Worm (Caenorhabditis elegans): ENCODE data around the gene chil-6.

DNA sequence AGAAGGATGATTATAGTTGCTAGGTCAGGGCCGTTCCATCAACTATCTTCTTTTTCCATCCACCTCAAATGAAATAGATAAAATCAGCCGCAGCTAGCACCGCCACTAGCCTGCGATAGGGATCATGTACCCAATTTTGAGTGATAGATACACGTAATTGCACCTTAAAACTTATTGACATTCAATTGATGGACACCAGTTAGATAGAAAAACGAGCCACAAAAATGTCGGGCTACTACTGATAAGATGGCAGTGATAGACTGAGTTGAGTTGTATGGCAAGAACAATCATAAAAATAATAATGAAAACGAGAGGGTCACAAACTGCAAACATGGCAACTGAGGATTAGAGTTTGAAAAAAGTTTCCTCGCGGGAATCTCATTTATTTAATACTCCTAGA is 34.1 kb upstream of the chil-6 start:
- no peak for TF ChIP-seq ztf-11 (tag; optimal IDR thresholded peaks at IDR 0.05)
- TF ChIP-seq hlh-17 (GFP tag; optimal IDR thresholded peaks at IDR 0.05; ENCODE audit: borderline replicate concordance): no peak
- no peak for TF ChIP-seq dpl-1 (GFP tag; optimal IDR thresholded peaks at IDR 0.05)
- no peak for TF ChIP-seq egl-27 (tag; optimal IDR thresholded peaks at IDR 0.05)
- no peak for TF ChIP-seq blmp-1 (tag; optimal IDR thresholded peaks at IDR 0.05)
- TF ChIP-seq unc-62 (GFP tag; optimal IDR thresholded peaks at IDR 0.05): no peak
- no peak for TF ChIP-seq elt-2 (tag; optimal IDR thresholded peaks at IDR 0.05)
- TF ChIP-seq lin-15B (tag; optimal IDR thresholded peaks at IDR 0.05): no peak
